Fruit fly (Drosophila melanogaster): ENCODE measurements around the gene CG2701.
A peak's percentile ranks its signal among the peaks of the same experiment; 100 is the strongest.

CG2701 gene

DNA sequence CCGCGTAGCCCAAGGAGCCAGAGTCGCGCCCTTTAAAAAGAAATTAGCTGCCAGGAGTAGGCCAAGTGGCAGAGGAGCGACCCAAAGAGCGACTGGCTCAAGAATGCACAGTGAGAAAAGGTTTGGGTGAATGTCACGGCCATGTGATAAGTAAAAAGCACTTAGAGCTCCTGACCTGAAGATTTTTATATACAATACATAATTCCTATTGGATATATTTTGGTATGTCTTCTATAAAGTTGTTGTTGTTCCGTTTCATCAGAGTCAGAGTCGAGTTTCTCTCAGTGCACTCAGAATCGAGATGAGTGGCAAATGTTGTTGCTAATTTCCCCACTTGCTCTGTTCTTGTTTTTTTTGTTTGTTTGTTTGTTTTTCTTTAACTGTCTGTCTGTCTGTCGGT lies 41.1 kb upstream of the CG2701 start (continued):
- TF ChIP-seq row (GFP tag; IDR thresholded peaks at IDR 0.05), result peak; percentile 24; the same call in 1 of the 3 replicates
- TF ChIP-seq Hr3 (GFP tag; optimal IDR thresholded peaks at IDR 0.05), result no peak
- TF ChIP-seq inv (GFP tag; IDR thresholded peaks at IDR 0.05; ENCODE audit: partially characterized antibody), result no peak
- no peak for TF ChIP-seq cato (GFP tag; optimal IDR thresholded peaks at IDR 0.05; ENCODE audit: borderline replicate concordance)
- no peak for TF ChIP-seq CG30431 (GFP tag; optimal IDR thresholded peaks at IDR 0.05)
- no peak for TF ChIP-seq CG1602 (GFP tag; optimal IDR thresholded peaks at IDR 0.05)
- TF ChIP-seq Rx (GFP tag; IDR thresholded peaks at IDR 0.05), result peak; percentile 19; the same call in 1 of the 2 replicates
- TF ChIP-seq luna (GFP tag; optimal IDR thresholded peaks at IDR 0.05), result no peak
- TF ChIP-seq bsh (GFP tag; optimal IDR thresholded peaks at IDR 0.05), result peak in 1 of 2 experiments; percentile 19
- no peak for TF ChIP-seq sqz (GFP tag; optimal IDR thresholded peaks at IDR 0.05)
- TF ChIP-seq CG6175 (GFP tag; IDR thresholded peaks at IDR 0.05), result no peak
- TF ChIP-seq CG7963 (GFP tag; IDR thresholded peaks at IDR 0.05; ENCODE audit: partially characterized antibody), result no peak
- no peak for TF ChIP-seq CG14710 (tag; optimal IDR thresholded peaks at IDR 0.05)
- no peak for TF ChIP-seq Jarid2 (GFP tag; optimal IDR thresholded peaks at IDR 0.05)
- TF ChIP-seq Drgx (GFP tag; IDR thresholded peaks at IDR 0.05), result 0 out of 2 replicates have a peak, but pooled peaks have one; percentile 18
- TF ChIP-seq lov (optimal IDR thresholded peaks at IDR 0.05), result no peak
- no peak for TF ChIP-seq lov (GFP tag; IDR thresholded peaks at IDR 0.05)
- no peak for TF ChIP-seq sob (GFP tag; IDR thresholded peaks at IDR 0.05)
- TF ChIP-seq CG17829 (tag; optimal IDR thresholded peaks at IDR 0.05), result no peak
- no peak for TF ChIP-seq B-H2 (GFP tag; optimal IDR thresholded peaks at IDR 0.05)
- no peak for TF ChIP-seq stwl (tag; optimal IDR thresholded peaks at IDR 0.05)
- peak; percentile 10 for TF ChIP-seq CG7839 (tag; optimal IDR thresholded peaks at IDR 0.05)
- no peak for TF ChIP-seq Elba2 (GFP tag; optimal IDR thresholded peaks at IDR 0.05)
- no peak for TF ChIP-seq Meics (GFP tag; optimal IDR thresholded peaks at IDR 0.05)
- TF ChIP-seq sens (GFP tag), result peak; percentile 52
- TF ChIP-seq CG6854 (GFP tag; optimal IDR thresholded peaks at IDR 0.05), result no peak
- no peak for TF ChIP-seq ken (GFP tag; IDR thresholded peaks at IDR 0.05)
- no peak for TF ChIP-seq CG6791 (GFP tag; IDR thresholded peaks at IDR 0.05; ENCODE audit: partially characterized antibody)
- no peak for TF ChIP-seq CG10959 (GFP tag; IDR thresholded peaks at IDR 0.05)
- 0 out of 2 replicates have a peak, but pooled peaks have one; percentile 12 for TF ChIP-seq CG14441 (GFP tag; IDR thresholded peaks at IDR 0.05)
- no peak for TF ChIP-seq Hmr (GFP tag; optimal IDR thresholded peaks at IDR 0.05)
- TF ChIP-seq CTCF (GFP tag; optimal IDR thresholded peaks at IDR 0.05), result no peak
- TF ChIP-seq Ssrp (tag; optimal IDR thresholded peaks at IDR 0.05), result no peak
- TF ChIP-seq Ets65A (GFP tag), result peak; percentile 75
- TF ChIP-seq MESR4 (GFP tag; optimal IDR thresholded peaks at IDR 0.05), result no peak
- TF ChIP-seq CG3163 (GFP tag; optimal IDR thresholded peaks at IDR 0.05), result no peak
- no peak for TF ChIP-seq CG15696 (tag; optimal IDR thresholded peaks at IDR 0.05)
- no peak for TF ChIP-seq unpg (GFP tag; optimal IDR thresholded peaks at IDR 0.05)
- no peak for TF ChIP-seq gcm2 (GFP tag; optimal IDR thresholded peaks at IDR 0.05)
- no peak for TF ChIP-seq Dad (GFP tag; optimal IDR thresholded peaks at IDR 0.05)
- TF ChIP-seq gem (tag; optimal IDR thresholded peaks at IDR 0.05), result peak; percentile 10
- no peak for TF ChIP-seq vfl (GFP tag; optimal IDR thresholded peaks at IDR 0.05)
- no peak for TF ChIP-seq CG6272 (GFP tag; IDR thresholded peaks at IDR 0.05)
- no peak for TF ChIP-seq CG17385 (GFP tag; optimal IDR thresholded peaks at IDR 0.05)
- TF ChIP-seq slou (GFP tag; optimal IDR thresholded peaks at IDR 0.05), result no peak
- TF ChIP-seq pb (GFP tag; optimal IDR thresholded peaks at IDR 0.05), result no peak
- no peak for TF ChIP-seq Poxn (GFP tag; IDR thresholded peaks at IDR 0.05)
- no peak for TF ChIP-seq D19B (GFP tag; optimal IDR thresholded peaks at IDR 0.05)
- TF ChIP-seq PHDP (tag; optimal IDR thresholded peaks at IDR 0.05), result no peak
- no peak for TF ChIP-seq lbe (GFP tag; optimal IDR thresholded peaks at IDR 0.05)
- TF ChIP-seq bigmax (GFP tag; optimal IDR thresholded peaks at IDR 0.05), result no peak
- no peak for TF ChIP-seq ab (GFP tag; optimal IDR thresholded peaks at IDR 0.05)
- TF ChIP-seq tx (GFP tag; optimal IDR thresholded peaks at IDR 0.05), result no peak

All from whole organism, embryonic.